Fruit fly (Drosophila melanogaster): ENCODE data around the gene CG34398.

DNA sequence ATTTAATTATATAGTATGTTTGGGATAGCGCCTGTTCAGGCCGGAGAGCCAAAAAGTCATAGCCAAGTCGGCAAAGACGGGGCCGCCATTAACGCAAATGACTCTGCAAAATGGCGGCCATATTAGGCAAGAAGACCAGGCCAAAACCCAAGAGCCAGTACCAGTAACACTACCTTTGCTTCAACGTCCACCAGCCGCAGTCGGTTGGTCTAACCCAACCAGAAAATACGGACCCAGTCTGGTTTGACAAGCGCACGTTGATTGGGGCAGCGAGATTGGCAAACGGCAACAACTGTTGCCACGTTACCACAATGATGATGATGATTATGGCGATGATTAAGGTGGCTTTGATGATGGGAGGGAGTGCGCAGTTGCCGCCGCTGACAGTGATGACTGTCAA, 17.5 kb upstream of the CG34398 start:
- no peak for TF ChIP-seq rn (GFP tag; IDR thresholded peaks at IDR 0.05)
- TF ChIP-seq Snoo (tag; optimal IDR thresholded peaks at IDR 0.05), result no peak
- TF ChIP-seq CG4496 (GFP tag; IDR thresholded peaks at IDR 0.05), result no peak
- no peak for TF ChIP-seq D1 (tag; optimal IDR thresholded peaks at IDR 0.05)
- no peak for TF ChIP-seq Pif1A (GFP tag; optimal IDR thresholded peaks at IDR 0.05)
- TF ChIP-seq CG8159 (tag; optimal IDR thresholded peaks at IDR 0.05), result no peak
- TF ChIP-seq gl (tag; optimal IDR thresholded peaks at IDR 0.05), result no peak
- TF ChIP-seq EcR (GFP tag; optimal IDR thresholded peaks at IDR 0.05), result no peak
- TF ChIP-seq CG12605 (GFP tag; IDR thresholded peaks at IDR 0.05), result no peak
- TF ChIP-seq CG32121 (GFP tag; IDR thresholded peaks at IDR 0.05), result no peak
- TF ChIP-seq CG34367 (tag; optimal IDR thresholded peaks at IDR 0.05), result no peak

Measured in whole organism, pupa.